Worm (Caenorhabditis elegans): ENCODE measurements around the gene pph-6.

Gene pph-6

ce11 chrIII:3461403-3461802, at the start of gene pph-6:
pph-6 (plus strand) TSS chrIII:3461703.
- TF ChIP-seq xbp-1 (tag; optimal IDR thresholded peaks at IDR 0.05) (no peak), irx-1 (tag; optimal IDR thresholded peaks at IDR 0.05) (no peak), efl-1 (optimal IDR thresholded peaks at IDR 0.05) (no peak), efl-1 (GFP tag; optimal IDR thresholded peaks at IDR 0.05 in 1 of 2) (peak in 1 of 2 experiments; percentile 82)

DNA sequence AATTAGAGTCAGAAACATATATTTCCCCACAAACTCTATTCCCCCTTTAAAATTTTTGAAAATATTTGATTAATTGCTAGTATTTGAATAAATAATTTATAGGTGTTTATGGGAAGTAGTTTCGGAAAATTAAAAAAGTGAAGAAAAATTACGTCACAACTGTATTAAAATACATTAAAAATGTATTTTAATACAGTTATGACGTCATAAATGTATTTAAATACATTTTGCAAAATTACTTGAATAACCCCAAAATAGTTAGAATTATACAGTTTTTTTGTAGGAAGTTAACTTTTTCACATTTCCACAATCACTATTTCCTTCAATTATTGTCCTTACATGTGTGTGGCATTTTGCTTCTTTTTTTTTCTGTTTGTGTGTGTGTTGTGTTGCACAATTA, 48.1 kb upstream of the pph-6 start:
- TF ChIP-seq nhr-85 (tag) (no peak), nhr-12 (tag; optimal IDR thresholded peaks at IDR 0.05) (no peak), ceh-63 (GFP tag; optimal IDR thresholded peaks at IDR 0.05) (no peak), nhr-71 (tag; optimal IDR thresholded peaks at IDR 0.05) (no peak), unc-62 (GFP tag; optimal IDR thresholded peaks at IDR 0.05) (no peak), ets-5 (GFP tag; IDR thresholded peaks at IDR 0.05) (no peak), C34B4.2 (tag; optimal IDR thresholded peaks at IDR 0.05) (no peak), dsc-1 (tag; optimal IDR thresholded peaks at IDR 0.05) (no peak), nhr-84 (tag; optimal IDR thresholded peaks at IDR 0.05) (no peak)

DNA sequence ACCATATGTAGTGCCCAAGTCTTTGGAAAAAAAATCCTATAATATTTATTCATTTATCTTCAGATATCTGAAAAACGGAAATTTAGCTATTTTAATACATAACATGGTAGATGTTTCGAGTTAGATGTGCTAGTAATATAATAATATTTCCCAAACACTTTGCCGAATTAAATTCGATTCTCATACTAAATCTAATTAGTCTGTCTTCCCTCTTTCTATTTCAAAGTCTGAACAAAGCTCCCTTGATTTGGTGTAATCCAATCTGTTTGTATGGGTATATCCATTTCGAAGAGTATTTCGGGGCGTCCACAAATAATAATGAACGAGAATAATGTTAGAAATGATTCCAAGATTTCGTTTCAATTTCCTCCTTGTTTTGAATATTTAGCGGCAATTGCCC, 47.1 kb upstream of the pph-6 start:
- no peak for TF ChIP-seq efl-1 (optimal IDR thresholded peaks at IDR 0.05)
- TF ChIP-seq efl-1 (GFP tag; optimal IDR thresholded peaks at IDR 0.05 in 1 of 2), result peak in 1 of 2 experiments; percentile 17
- TF ChIP-seq fos-1 (tag; optimal IDR thresholded peaks at IDR 0.05), result no peak
- TF ChIP-seq sptf-1 (tag; optimal IDR thresholded peaks at IDR 0.05), result no peak
- TF ChIP-seq lir-3 (tag; optimal IDR thresholded peaks at IDR 0.05; ENCODE audit: poor library complexity), result no peak
- TF ChIP-seq unc-130 (tag; optimal IDR thresholded peaks at IDR 0.05), result no peak
- TF ChIP-seq isw-1 (GFP tag; IDR thresholded peaks at IDR 0.05), result no peak

- no peak for TF ChIP-seq zag-1 (tag; optimal IDR thresholded peaks at IDR 0.05)
- no peak for TF ChIP-seq mab-9 (GFP tag; IDR thresholded peaks at IDR 0.05)
- no peak for TF ChIP-seq jun-1 (tag; optimal IDR thresholded peaks at IDR 0.05)
- TF ChIP-seq tlp-1 (tag; optimal IDR thresholded peaks at IDR 0.05), result no peak
Measured at ce11 chrIII:3417453-3417852, 44.0 kb upstream of the pph-6 start.

DNA sequence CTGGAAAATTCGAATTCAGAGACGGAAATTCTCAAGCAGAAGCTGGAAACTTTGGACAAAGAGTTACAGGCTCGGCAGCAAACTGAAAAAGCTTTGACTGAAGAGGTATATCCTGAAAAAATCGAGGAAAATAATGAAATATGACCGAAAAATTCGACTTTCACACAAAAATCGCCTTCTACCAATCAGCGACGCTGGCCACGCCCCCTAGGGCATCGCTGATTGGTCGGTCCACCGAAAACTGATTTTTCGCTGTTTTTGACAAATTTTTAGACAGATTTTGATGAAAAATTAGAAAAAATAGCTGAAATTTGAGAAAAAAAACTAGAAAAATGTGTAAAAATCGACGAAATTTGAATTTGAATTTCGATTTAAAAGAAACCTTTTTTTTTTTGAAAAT, 42.6 kb upstream of the pph-6 start:
- TF ChIP-seq lin-13 (GFP tag; optimal IDR thresholded peaks at IDR 0.05) (no peak), C34B4.2 (tag; optimal IDR thresholded peaks at IDR 0.05) (no peak), unc-30 (tag; optimal IDR thresholded peaks at IDR 0.05) (no peak), dpl-1 (GFP tag; optimal IDR thresholded peaks at IDR 0.05) (no peak), lin-35 (GFP tag; optimal IDR thresholded peaks at IDR 0.05) (no peak), C04F5.9 (tag; optimal IDR thresholded peaks at IDR 0.05) (no peak), elt-2 (tag; optimal IDR thresholded peaks at IDR 0.05) (no peak), sptf-1 (tag; optimal IDR thresholded peaks at IDR 0.05) (no peak), nhr-85 (tag) (no peak), lir-3 (tag; optimal IDR thresholded peaks at IDR 0.05; ENCODE audit: poor library complexity) (no peak), ztf-11 (tag; optimal IDR thresholded peaks at IDR 0.05) (no peak), F16B12.6 (tag; optimal IDR thresholded peaks at IDR 0.05) (no peak), lin-15B (tag; optimal IDR thresholded peaks at IDR 0.05) (no peak), zip-4 (GFP tag; optimal IDR thresholded peaks at IDR 0.05) (no peak), fos-1 (tag; optimal IDR thresholded peaks at IDR 0.05) (no peak), mep-1 (tag; optimal IDR thresholded peaks at IDR 0.05) (no peak), efl-1 (optimal IDR thresholded peaks at IDR 0.05) (no peak), efl-1 (GFP tag; optimal IDR thresholded peaks at IDR 0.05 in 1 of 2) (no peak), ceh-63 (GFP tag; optimal IDR thresholded peaks at IDR 0.05) (no peak)

DNA sequence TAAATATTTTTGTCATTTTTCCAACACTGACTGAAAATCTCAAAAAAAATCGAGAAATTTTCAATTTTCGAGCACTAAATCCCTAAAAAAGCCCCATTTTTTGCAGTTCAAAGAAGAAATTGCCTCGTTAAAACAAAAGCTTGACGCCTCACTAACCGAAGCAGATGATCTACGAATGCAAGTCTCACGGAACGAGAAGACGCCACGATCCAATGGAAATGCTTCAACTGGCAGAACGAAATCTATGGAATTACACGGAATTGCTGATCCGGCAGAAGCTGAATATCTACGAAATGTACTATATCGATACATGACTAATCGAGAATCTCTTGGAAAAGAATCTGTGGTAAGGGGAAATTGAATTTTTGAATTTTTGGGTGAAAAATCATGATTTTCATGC, 37.6 kb upstream of the pph-6 start:
- no peak for TF ChIP-seq nhr-11 (tag; optimal IDR thresholded peaks at IDR 0.05)
- TF ChIP-seq tbx-2 (tag; optimal IDR thresholded peaks at IDR 0.05), result no peak
- no peak for TF ChIP-seq lin-39 (tag; optimal IDR thresholded peaks at IDR 0.05)
- no peak for TF ChIP-seq nhr-84 (tag; optimal IDR thresholded peaks at IDR 0.05)
- TF ChIP-seq F16B12.6 (tag; optimal IDR thresholded peaks at IDR 0.05), result no peak
- TF ChIP-seq unc-62 (GFP tag; optimal IDR thresholded peaks at IDR 0.05), result no peak
- no peak for TF ChIP-seq tlp-1 (tag; optimal IDR thresholded peaks at IDR 0.05)
